In genomic region chr2L:8286595-8286994, dm6 we compare ENCODE assay signal across 3 fruit fly cellular contexts.
A peak's percentile ranks its signal among the peaks of the same experiment; 100 is the strongest.
TF ChIP-seq lines count a peak whose summit lies in the region.

No protein-coding gene starts in this region.

- no peak for TF ChIP-seq CTCF in whole organism, embryonic (GFP tag; optimal IDR thresholded peaks at IDR 0.05; lab: Kevin White, UChicago)

TF ChIP-seq in whole organism, embryonic, 481 proteins besides CTCF, POLR2A, EP300 and RAD21:
- no peak for TF ChIP-seq Eip74EF (GFP tag; optimal IDR thresholded peaks at IDR 0.05; lab: Kevin White, UChicago)
- TF ChIP-seq Dip3 (GFP tag; optimal IDR thresholded peaks at IDR 0.05; lab: Kevin White, UChicago): no peak
- peak; percentile 94 for TF ChIP-seq twi (tag; optimal IDR thresholded peaks at IDR 0.05; lab: Kevin White, UChicago)

TF ChIP-seq in whole organism, prepupa, 60 proteins besides CTCF, POLR2A, EP300 and RAD21:
- TF ChIP-seq CG3919 (GFP tag; optimal IDR thresholded peaks at IDR 0.05; lab: Kevin White, UChicago): no peak
- TF ChIP-seq net (GFP tag; optimal IDR thresholded peaks at IDR 0.05; lab: Kevin White, UChicago): peak; percentile 12
- TF ChIP-seq CG1621 (tag; optimal IDR thresholded peaks at IDR 0.05; lab: Kevin White, UChicago): no peak
- TF ChIP-seq eg (GFP tag; IDR thresholded peaks at IDR 0.05; lab: Robert Waterston, UW): no peak

TF ChIP-seq in whole organism, pupa, 21 proteins besides CTCF, POLR2A, EP300 and RAD21:
- TF ChIP-seq EcR (GFP tag; optimal IDR thresholded peaks at IDR 0.05; lab: Kevin White, UChicago) (peak; percentile 87), CG32121 (GFP tag; IDR thresholded peaks at IDR 0.05; lab: Robert Waterston, UW) (no peak)
